Worm (Caenorhabditis elegans): Measurements from ENCODE around the gene Y61A9LA.12.

The Y61A9LA.12 gene

ce11 chrV:4509319-4509937 lies 44.2 kb upstream of the Y61A9LA.12 start (continued):
- no peak for TF ChIP-seq blmp-1 (tag; optimal IDR thresholded peaks at IDR 0.05)

- TF ChIP-seq elt-3 (tag; optimal IDR thresholded peaks at IDR 0.05) = no peak
- TF ChIP-seq efl-1 (optimal IDR thresholded peaks at IDR 0.05) = no peak
- TF ChIP-seq efl-1 (GFP tag; optimal IDR thresholded peaks at IDR 0.05 in 1 of 2) = peak in 1 of 2 experiments; percentile 71
Observed at ce11 chrV:4510351-4510750, 43.3 kb upstream of the Y61A9LA.12 start.

ce11 chrV:4512733-4513132 lies 40.9 kb upstream of the Y61A9LA.12 start, which contains the start of gene T28F12.1:
TSS of gene T28F12.1 (plus strand) at chrV:4513033.
- TF ChIP-seq lsy-2 (tag; optimal IDR thresholded peaks at IDR 0.05) (no peak), lin-13 (GFP tag; optimal IDR thresholded peaks at IDR 0.05) (no peak), nhr-84 (tag; optimal IDR thresholded peaks at IDR 0.05) (no peak), nhr-28 (tag; optimal IDR thresholded peaks at IDR 0.05) (no peak), ztf-11 (tag; optimal IDR thresholded peaks at IDR 0.05) (no peak), ces-1 (GFP tag; optimal IDR thresholded peaks at IDR 0.05) (no peak), pag-3 (tag; optimal IDR thresholded peaks at IDR 0.05; ENCODE audit: borderline replicate concordance, insufficient read depth) (no peak), nhr-76 (tag; optimal IDR thresholded peaks at IDR 0.05) (no peak), elt-3 (tag; optimal IDR thresholded peaks at IDR 0.05) (no peak), fos-1 (tag; optimal IDR thresholded peaks at IDR 0.05) (no peak), nhr-77 (tag; optimal IDR thresholded peaks at IDR 0.05) (no peak), skn-1 (tag; optimal IDR thresholded peaks at IDR 0.05) (no peak)

ce11 chrV:4518657-4519056 lies 35.0 kb upstream of the Y61A9LA.12 start:
- TF ChIP-seq nhr-85 (tag) (peak; percentile 53), lin-14 (GFP tag; optimal IDR thresholded peaks at IDR 0.05) (peak; percentile 11), C16A3.4 (tag; optimal IDR thresholded peaks at IDR 0.05) (no peak), blmp-1 (tag; optimal IDR thresholded peaks at IDR 0.05) (peak; percentile 75), elt-3 (tag; optimal IDR thresholded peaks at IDR 0.05) (peak in 4 of 6 experiments; percentile 13 to 53 (median 29)), ceh-63 (GFP tag; optimal IDR thresholded peaks at IDR 0.05) (no peak), dsc-1 (tag; optimal IDR thresholded peaks at IDR 0.05) (no peak)

DNA sequence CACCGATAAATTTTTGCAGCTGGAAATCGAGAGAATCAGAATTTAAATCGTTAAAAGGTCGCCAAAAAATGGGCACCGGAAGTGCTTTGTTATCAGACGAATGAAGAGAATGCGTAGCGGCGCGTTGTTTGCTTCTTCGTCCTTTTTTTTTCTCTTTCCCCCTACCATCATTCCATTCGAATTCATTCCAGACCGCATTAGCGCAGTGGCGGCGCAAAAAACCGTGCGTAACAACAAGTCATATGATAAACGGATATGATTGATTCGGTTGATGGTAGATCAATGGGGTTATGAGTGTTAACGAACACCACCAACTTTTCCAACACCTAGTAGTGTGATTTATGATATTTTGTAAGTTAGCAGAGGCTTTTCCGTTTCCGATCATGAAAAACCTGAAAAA lies 30.4 kb upstream of the Y61A9LA.12 start:
- TF ChIP-seq mdl-1 (tag; optimal IDR thresholded peaks at IDR 0.05) (peak in 1 of 2 experiments; percentile 9), fkh-4 (tag; optimal IDR thresholded peaks at IDR 0.05; ENCODE audit: borderline replicate concordance) (no peak), blmp-1 (tag; optimal IDR thresholded peaks at IDR 0.05) (peak; percentile 51), nhr-28 (tag; optimal IDR thresholded peaks at IDR 0.05) (no peak), unc-130 (tag; optimal IDR thresholded peaks at IDR 0.05) (peak; percentile 10), elt-3 (tag; optimal IDR thresholded peaks at IDR 0.05) (peak in 1 of 6 experiments; percentile 56)

ce11 chrV:4523844-4524243 lies 29.8 kb upstream of the Y61A9LA.12 start:
- TF ChIP-seq xbp-1 (tag; optimal IDR thresholded peaks at IDR 0.05) (no peak), hlh-17 (GFP tag; optimal IDR thresholded peaks at IDR 0.05; ENCODE audit: borderline replicate concordance) (no peak), ceh-90 (tag; optimal IDR thresholded peaks at IDR 0.05) (no peak), lin-14 (GFP tag; optimal IDR thresholded peaks at IDR 0.05) (peak; percentile 84), nhr-76 (tag; optimal IDR thresholded peaks at IDR 0.05) (no peak), ceh-88 (GFP tag; IDR thresholded peaks at IDR 0.05) (no peak), unc-86 (tag; optimal IDR thresholded peaks at IDR 0.05) (no peak), nhr-71 (tag; optimal IDR thresholded peaks at IDR 0.05) (peak; percentile 58), rnt-1 (tag; optimal IDR thresholded peaks at IDR 0.05) (peak; percentile 61), lin-13 (GFP tag; optimal IDR thresholded peaks at IDR 0.05) (no peak), nhr-90 (tag; optimal IDR thresholded peaks at IDR 0.05; ENCODE audit: poor library complexity) (no peak), Y116A8C.19 (tag; optimal IDR thresholded peaks at IDR 0.05; ENCODE audit: borderline replicate concordance) (no peak), fkh-10 (GFP tag; optimal IDR thresholded peaks at IDR 0.05) (no peak), pag-3 (tag; optimal IDR thresholded peaks at IDR 0.05; ENCODE audit: borderline replicate concordance, insufficient read depth) (peak; percentile 3), zip-4 (GFP tag; optimal IDR thresholded peaks at IDR 0.05) (no peak)
